Fruit fly (Drosophila melanogaster) whole organism, embryonic: Measurements from ENCODE around the gene Antdh.

Experiments
- Antp ChIP-seq: fragments of 200-800 bp; sonication (Bioruptor generic); optimal IDR thresholded peaks from 3 replicates; lab custom pipeline; 2016; ENCODE audit warnings: missing biosample characterization, missing genetic modification characterization
- Atf-2 ChIP-seq: fragments of 200-800 bp; sonication (Bioruptor generic); optimal IDR thresholded peaks from 2 replicates; lab custom pipeline; 2016; ENCODE audit warnings: missing biosample characterization, missing genetic modification characterization
- CG10147 ChIP-seq: fragments of 200-800 bp; sonication (Bioruptor generic); optimal IDR thresholded peaks from 2 replicates; lab custom pipeline; 2019; ENCODE audit warnings: missing biosample characterization, mild to moderate bottlenecking, missing genetic modification characterization, moderate library complexity
- CG10267 ChIP-seq: fragments of 200-800 bp; sonication (Bioruptor generic); optimal IDR thresholded peaks from 2 replicates; lab custom pipeline; 2018; ENCODE audit warnings: missing biosample characterization, mild to moderate bottlenecking, missing genetic modification characterization, moderate library complexity
- CG11504 ChIP-seq: fragments of 200-800 bp; sonication (Bioruptor generic); optimal IDR thresholded peaks from 3 replicates; lab custom pipeline; 2019; ENCODE audit warnings: missing biosample characterization, mild to moderate bottlenecking, missing genetic modification characterization, moderate library complexity
- CG14441 ChIP-seq: fragments of 200-800 bp; sonication (Bioruptor generic); IDR thresholded peaks from 2 replicates; pipeline ENCODE4 v1.3.6; 2022; ENCODE audit warnings: missing biosample characterization, missing genetic modification characterization
- CG1647 ChIP-seq: fragments of 200-800 bp; sonication (Bioruptor generic); optimal IDR thresholded peaks from 3 replicates; lab custom pipeline; 2016; ENCODE audit warnings: missing biosample characterization, missing genetic modification characterization
- CG17186 ChIP-seq: fragments of 200-800 bp; sonication (Bioruptor generic); optimal IDR thresholded peaks from 3 replicates; lab custom pipeline; 2017; ENCODE audit warnings: missing biosample characterization, missing genetic modification reagents, missing genetic modification characterization
- CG2116 ChIP-seq: fragments of 200-800 bp; sonication (Bioruptor generic); optimal IDR thresholded peaks from 3 replicates; lab custom pipeline; 2018; ENCODE audit warnings: missing biosample characterization, mild to moderate bottlenecking, missing genetic modification characterization
- CG2875 ChIP-seq: fragments of 200-800 bp; sonication (Bioruptor generic); optimal IDR thresholded peaks from 2 replicates; lab custom pipeline; 2017; ENCODE audit warnings: missing biosample characterization, mild to moderate bottlenecking, missing genetic modification characterization, missing genetic modification reagents
- CG30020 ChIP-seq: fragments of 200-800 bp; optimal IDR thresholded peaks from 2 replicates; lab custom pipeline; 2019; ENCODE audit warnings: missing biosample characterization, mild to moderate bottlenecking, missing genetic modification characterization, moderate library complexity
- CG30403 ChIP-seq: fragments of 200-800 bp; sonication (Bioruptor generic); optimal IDR thresholded peaks from 3 replicates; lab custom pipeline; 2016; ENCODE audit warnings: missing biosample characterization, missing genetic modification characterization
- CG34224 ChIP-seq: fragments of 200-800 bp; sonication (Bioruptor generic); IDR thresholded peaks from 3 replicates; pipeline ENCODE4 v1.3.6; 2022; ENCODE audit warnings: missing biosample characterization, missing genetic modification characterization; ENCODE audit not compliant: partially characterized antibody
- CG5953 ChIP-seq: fragments of 200-800 bp; sonication (Bioruptor generic); IDR thresholded peaks from 2 replicates; pipeline ENCODE4 v1.3.6; 2022; ENCODE audit warnings: missing biosample characterization, missing genetic modification characterization
- CG7745 ChIP-seq: fragments of 200-800 bp; sonication (Bioruptor generic); optimal IDR thresholded peaks from 2 replicates; lab custom pipeline; 2018; ENCODE audit warnings: missing biosample characterization, mild to moderate bottlenecking, missing genetic modification characterization, moderate library complexity
- CG7786 ChIP-seq: fragments of 200-800 bp; sonication (Bioruptor generic); optimal IDR thresholded peaks from 2 replicates; lab custom pipeline; 2016; ENCODE audit warnings: missing biosample characterization, missing genetic modification characterization
- CG7963 ChIP-seq: fragments of 200-800 bp; sonication (Bioruptor generic); IDR thresholded peaks from 3 replicates; pipeline ENCODE4 v1.3.6; 2022; ENCODE audit warnings: missing biosample characterization, missing genetic modification characterization; ENCODE audit not compliant: partially characterized antibody
- CG8290 ChIP-seq, 3 experiments: fragments of 200-800 bp; sonication (Bioruptor generic); optimal IDR thresholded peaks; 2 replicates each; lab custom pipeline; 2016 to 2019; ENCODE audit warnings: missing biosample characterization in 3 of 3, missing genetic modification characterization in 3 of 3, mild to moderate bottlenecking in 2 of 3, moderate library complexity in 1 of 3
- CHES-1-like ChIP-seq: fragments of 200-800 bp; sonication (Bioruptor generic); optimal IDR thresholded peaks from 2 replicates; lab custom pipeline; 2016; ENCODE audit warnings: missing biosample characterization, missing genetic modification characterization
- CoRest ChIP-seq: fragments of 200-800 bp; sonication (Bioruptor generic); optimal IDR thresholded peaks from 3 replicates; lab custom pipeline; 2018; ENCODE audit warnings: missing biosample characterization, mild to moderate bottlenecking, missing genetic modification characterization, moderate library complexity
- Elba2 ChIP-seq: fragments of 200-800 bp; sonication (Bioruptor generic); optimal IDR thresholded peaks from 3 replicates; lab custom pipeline; 2016; ENCODE audit warnings: missing biosample characterization, missing genetic modification characterization
- Fer3 ChIP-seq: fragments of 200-800 bp; sonication (Bioruptor generic); optimal IDR thresholded peaks from 2 replicates; lab custom pipeline; 2018; ENCODE audit warnings: missing biosample characterization, mild to moderate bottlenecking, missing genetic modification characterization, moderate library complexity
- Gug ChIP-seq: fragments of 200-800 bp; sonication (Bioruptor generic); IDR thresholded peaks from 4 replicates; pipeline ENCODE4 v1.3.6; 2022; ENCODE audit warnings: missing biosample characterization, missing genetic modification characterization
- HHEX ChIP-seq: fragments of 200-800 bp; sonication (Bioruptor generic); optimal IDR thresholded peaks from 3 replicates; lab custom pipeline; 2017; ENCODE audit warnings: missing biosample characterization, mild to moderate bottlenecking, missing genetic modification characterization, missing genetic modification reagents
- Kr ChIP-seq: fragments of 200-800 bp; sonication (Bioruptor generic); optimal IDR thresholded peaks from 2 replicates; lab custom pipeline; 2017; ENCODE audit warnings: missing biosample characterization, mild to moderate bottlenecking, missing genetic modification characterization
- NC2β ChIP-seq: fragments of 200-800 bp; sonication (Bioruptor generic); optimal IDR thresholded peaks from 2 replicates; lab custom pipeline; 2016; ENCODE audit warnings: missing biosample characterization, missing genetic modification characterization
- Stat92E ChIP-seq, 3 experiments: fragments of >200 bp in 2 of 3; fragments of 200-800 bp in 1 of 3; sonication (Bioruptor generic) in 1 of 3; optimal IDR thresholded peaks; 2 replicates each; lab custom pipeline; 2017 to 2019; ENCODE audit warnings: missing biosample characterization in 3 of 3, missing genetic modification characterization in 3 of 3, mild to moderate bottlenecking in 1 of 3, moderate library complexity in 1 of 3
- Vsx1 ChIP-seq: fragments of 200-800 bp; sonication (Bioruptor generic); optimal IDR thresholded peaks from 2 replicates; lab custom pipeline; 2017; ENCODE audit warnings: missing biosample characterization, mild to moderate bottlenecking, missing genetic modification characterization, missing genetic modification reagents
- al ChIP-seq: fragments of 200-800 bp; sonication (Bioruptor generic); IDR thresholded peaks from 2 replicates; pipeline ENCODE4 v1.3.6; 2022; ENCODE audit warnings: missing biosample characterization, missing genetic modification characterization
- ap ChIP-seq: fragments of 200-800 bp; sonication (Bioruptor generic); IDR thresholded peaks from 2 replicates; pipeline ENCODE4 v1.3.6; 2022; ENCODE audit warnings: missing biosample characterization, missing genetic modification characterization
- bowl ChIP-seq: fragments of 200-800 bp; sonication (Bioruptor generic); IDR thresholded peaks from 2 replicates; pipeline ENCODE4 v1.3.6; 2022; ENCODE audit warnings: missing biosample characterization, missing genetic modification characterization
- btn ChIP-seq: fragments of 200-800 bp; sonication (Bioruptor generic); optimal IDR thresholded peaks from 2 replicates; lab custom pipeline; 2016; ENCODE audit warnings: missing biosample characterization, missing genetic modification characterization
- chm ChIP-seq: fragments of 200-800 bp; sonication (Bioruptor generic); IDR thresholded peaks from 2 replicates; pipeline ENCODE4 v1.3.6; 2022; ENCODE audit warnings: missing biosample characterization, missing genetic modification characterization
- crol ChIP-seq: fragments of 200-800 bp; sonication (Bioruptor generic); IDR thresholded peaks from 2 replicates; pipeline ENCODE4 v1.3.6; 2022; ENCODE audit warnings: missing biosample characterization, missing genetic modification characterization
- cwo ChIP-seq: fragments of 200-800 bp; sonication (Bioruptor generic); optimal IDR thresholded peaks from 3 replicates; lab custom pipeline; 2017; ENCODE audit warnings: missing biosample characterization, missing genetic modification characterization, mild to moderate bottlenecking, moderate library complexity, missing genetic modification reagents
- dan ChIP-seq: fragments of 200-800 bp; sonication (Bioruptor generic); IDR thresholded peaks from 2 replicates; pipeline ENCODE4 v1.3.6; 2022; ENCODE audit warnings: missing biosample characterization, missing genetic modification characterization
- dati ChIP-seq: fragments of 200-800 bp; sonication (Bioruptor generic); IDR thresholded peaks from 2 replicates; pipeline ENCODE4 v1.3.6; 2022; ENCODE audit warnings: missing biosample characterization, missing genetic modification characterization
- fd102C ChIP-seq: fragments of 200-800 bp; sonication (Bioruptor generic); optimal IDR thresholded peaks from 2 replicates; lab custom pipeline; 2018; ENCODE audit warnings: missing biosample characterization, mild to moderate bottlenecking, missing genetic modification characterization, moderate library complexity
- ftz-f1 ChIP-seq: fragments of 200-800 bp; sonication (Bioruptor generic); optimal IDR thresholded peaks from 2 replicates; lab custom pipeline; 2016; ENCODE audit warnings: missing biosample characterization, missing genetic modification characterization
- gcm2 ChIP-seq: fragments of 200-800 bp; sonication (Bioruptor generic); optimal IDR thresholded peaks from 2 replicates; lab custom pipeline; 2016; ENCODE audit warnings: missing biosample characterization, missing genetic modification characterization
- knrl ChIP-seq: fragments of 200-800 bp; sonication (Bioruptor generic); IDR thresholded peaks from 3 replicates; pipeline ENCODE4 v1.3.6; 2022; ENCODE audit warnings: missing biosample characterization, missing genetic modification characterization; ENCODE audit not compliant: partially characterized antibody
- mam ChIP-seq: fragments of 200-800 bp; sonication (Bioruptor generic); optimal IDR thresholded peaks from 3 replicates; lab custom pipeline; 2016; ENCODE audit warnings: missing biosample characterization, missing genetic modification characterization
- nmo ChIP-seq: fragments of 200-800 bp; sonication (Bioruptor generic); optimal IDR thresholded peaks from 2 replicates; lab custom pipeline; 2018; ENCODE audit warnings: missing biosample characterization, mild to moderate bottlenecking, missing genetic modification characterization, moderate library complexity
- pita ChIP-seq: fragments of 200-800 bp; sonication (Bioruptor generic); optimal IDR thresholded peaks from 2 replicates; lab custom pipeline; 2017; ENCODE audit warnings: missing biosample characterization, mild to moderate bottlenecking, missing genetic modification characterization
- pros ChIP-seq: fragments of 200-800 bp; sonication (Bioruptor generic); optimal IDR thresholded peaks from 3 replicates; lab custom pipeline; 2019; ENCODE audit warnings: missing biosample characterization, mild to moderate bottlenecking, missing genetic modification characterization, moderate library complexity
- pzg ChIP-seq: fragments of 200-800 bp; sonication (Bioruptor generic); optimal IDR thresholded peaks from 3 replicates; lab custom pipeline; 2018; ENCODE audit warnings: missing biosample characterization, mild to moderate bottlenecking, missing genetic modification characterization, moderate library complexity
- salm ChIP-seq: fragments of 200-800 bp; sonication (Bioruptor generic); optimal IDR thresholded peaks from 2 replicates; lab custom pipeline; 2018; ENCODE audit warnings: missing biosample characterization, mild to moderate bottlenecking, missing genetic modification characterization
- vnd ChIP-seq: fragments of 200-800 bp; sonication (Bioruptor generic); IDR thresholded peaks from 3 replicates; pipeline ENCODE4 v1.3.6; 2022; ENCODE audit warnings: missing biosample characterization, missing genetic modification characterization; ENCODE audit not compliant: partially characterized antibody
- zen2 ChIP-seq: fragments of 200-800 bp; sonication (Bioruptor generic); IDR thresholded peaks from 3 replicates; pipeline ENCODE4 v1.3.6; 2022; ENCODE audit warnings: missing biosample characterization, missing genetic modification characterization; ENCODE audit not compliant: partially characterized antibody

Gene Antdh

DNA sequence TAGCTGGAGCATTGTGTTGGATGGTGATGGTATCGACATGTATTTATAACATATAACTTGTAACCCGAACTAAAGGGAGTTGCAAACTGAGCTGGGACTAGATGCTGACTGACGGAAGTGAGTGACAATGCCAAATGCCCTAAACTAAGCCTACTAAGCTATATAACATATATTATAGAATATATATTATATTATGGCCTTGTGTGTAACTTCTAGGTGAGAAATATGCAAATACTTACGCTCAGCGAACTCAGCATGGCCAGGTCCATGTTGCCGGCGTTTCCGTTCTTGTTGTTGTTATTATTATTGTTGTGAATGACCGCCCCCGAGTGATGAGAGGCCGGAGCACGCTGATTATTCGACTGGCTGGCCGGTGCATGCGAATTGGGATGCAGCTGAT lies 36.5 kb downstream of the Antdh start, which contains the start of gene CG44385:
Gene CG44385, minus strand, starts transcription at position 101 of the 400 bp plus-strand sequence.
- TF ChIP-seq CG10267 (tag; lab: Kevin White, UChicago) (no peak), HHEX (GFP tag; lab: Kevin White, UChicago) (no peak), CG8290 (GFP tag; optimal IDR thresholded peaks at IDR 0.05; lab: Kevin White, UChicago) (no peak), CG8290 (tag; optimal IDR thresholded peaks at IDR 0.05; lab: Kevin White, UChicago) (no peak), knrl (GFP tag; lab: Robert Waterston, UW) (no peak), crol (no peak), CG34224 (GFP tag; lab: Robert Waterston, UW) (no peak), ap (GFP tag; lab: Robert Waterston, UW) (no peak), dati (GFP tag; lab: Robert Waterston, UW) (no peak), Stat92E (GFP tag; optimal IDR thresholded peaks at IDR 0.05; lab: Kevin White, UChicago) (no peak), CG17186 (no peak), CG30403 (GFP tag; lab: Kevin White, UChicago) (no peak), CG1647 (no peak), al (GFP tag; lab: Robert Waterston, UW) (no peak), ftz-f1 (GFP tag; lab: Kevin White, UChicago) (no peak), CG10147 (no peak), Kr (GFP tag; lab: Kevin White, UChicago) (no peak), Fer3 (tag; lab: Kevin White, UChicago) (no peak), nmo (GFP tag; lab: Kevin White, UChicago) (no peak)

DNA sequence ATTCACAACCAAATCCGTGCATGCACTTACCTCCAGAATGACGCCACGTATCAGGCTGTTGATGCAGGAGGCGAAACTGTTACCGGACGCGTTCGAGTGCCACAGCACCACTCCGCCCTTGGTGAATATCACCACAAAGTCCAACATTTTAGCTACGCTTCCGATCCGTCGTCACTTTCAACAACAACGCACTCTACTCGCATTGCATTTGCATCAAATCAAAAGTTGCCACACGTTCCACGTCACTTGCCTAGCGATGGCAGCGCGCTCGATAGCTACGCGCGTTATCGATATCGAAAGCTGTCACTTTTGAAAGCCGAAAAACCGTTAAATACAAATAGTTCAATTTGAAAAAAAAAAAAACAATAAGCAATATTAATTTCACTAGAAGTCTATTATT lies 40.0 kb downstream of the Antdh start, which contains the start of gene SrpRalpha:
Gene SrpRalpha, minus strand, starts transcription at position 260 of the 400 bp plus-strand sequence.
- peak; percentile 5; the same call in 2 of the 3 replicates for TF ChIP-seq zen2
- no peak for TF ChIP-seq cwo (GFP tag; lab: Kevin White, UChicago)
- no peak for TF ChIP-seq Atf-2 (GFP tag; lab: Kevin White, UChicago)
- TF ChIP-seq CG30020 (tag; lab: Kevin White, UChicago), result no peak
- no peak for TF ChIP-seq fd102C (GFP tag; lab: Kevin White, UChicago)
- TF ChIP-seq pros (GFP tag; lab: Kevin White, UChicago), result no peak
- TF ChIP-seq CG7745 (tag; lab: Kevin White, UChicago), result no peak
- no peak for TF ChIP-seq pita (GFP tag; lab: Kevin White, UChicago)
- TF ChIP-seq CoRest (tag; lab: Kevin White, UChicago), result no peak
- peak; percentile 39 for TF ChIP-seq pzg (GFP tag; lab: Kevin White, UChicago)
- TF ChIP-seq CHES-1-like (GFP tag; lab: Kevin White, UChicago), result no peak
- no peak for TF ChIP-seq mam (GFP tag; lab: Kevin White, UChicago)
- TF ChIP-seq CG14441 (GFP tag; lab: Robert Waterston, UW), result no peak
- TF ChIP-seq chm (GFP tag; lab: Robert Waterston, UW), result no peak
- no peak for TF ChIP-seq CG7963
- TF ChIP-seq Vsx1, result no peak
- no peak for TF ChIP-seq CG7786 (GFP tag; lab: Kevin White, UChicago)
- no peak for TF ChIP-seq btn (GFP tag; lab: Kevin White, UChicago)
- no peak for TF ChIP-seq vnd
- no peak for TF ChIP-seq gcm2 (GFP tag; lab: Kevin White, UChicago)
- no peak for TF ChIP-seq NC2β
- TF ChIP-seq bowl (GFP tag; lab: Robert Waterston, UW), result no peak
- no peak for TF ChIP-seq CG11504 (tag; lab: Kevin White, UChicago)
- TF ChIP-seq Gug (GFP tag; lab: Robert Waterston, UW), result no peak
- peak; percentile 20 for TF ChIP-seq CG2116 (GFP tag; lab: Kevin White, UChicago)
- no peak for TF ChIP-seq CG34224 (GFP tag; lab: Robert Waterston, UW)
- TF ChIP-seq dan (GFP tag; lab: Robert Waterston, UW), result no peak
- no peak for TF ChIP-seq salm (tag; lab: Kevin White, UChicago)
- TF ChIP-seq CG2875 (GFP tag; lab: Kevin White, UChicago), result no peak
- no peak for TF ChIP-seq Antp (GFP tag; lab: Kevin White, UChicago)
- no peak for TF ChIP-seq Elba2 (GFP tag; lab: Kevin White, UChicago)
- TF ChIP-seq CG5953 (GFP tag; lab: Robert Waterston, UW), result no peak
